Worm (Caenorhabditis elegans): ENCODE measurements around the gene arl-6.

arl-6 gene

DNA sequence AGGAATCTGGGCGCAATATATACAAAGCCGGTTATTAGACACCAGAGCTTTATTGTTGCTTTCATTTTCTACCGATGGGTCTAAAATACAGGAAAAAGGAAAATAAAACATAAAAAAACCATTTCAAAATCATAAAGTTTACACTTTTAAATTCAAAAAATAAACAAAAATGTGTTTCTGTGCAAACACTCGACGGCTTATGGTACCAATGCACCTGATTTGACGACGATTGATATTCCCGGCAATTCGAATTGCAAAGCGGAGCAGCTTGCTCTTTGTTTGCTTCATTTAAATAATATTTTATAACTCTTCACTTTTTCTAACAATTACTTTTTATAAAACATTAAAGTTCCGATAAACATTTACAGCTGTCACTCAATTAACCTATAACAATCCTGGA, 35.5 kb upstream of the arl-6 start, which contains the start of gene F26A1.1:
TSS of gene F26A1.1 (plus strand) at position 369 of the 400 bp plus-strand sequence.
- TF ChIP-seq tbx-11 (GFP tag; IDR thresholded peaks at IDR 0.05) (no peak), ets-7 (tag; optimal IDR thresholded peaks at IDR 0.05) (no peak), aly-1 (tag; optimal IDR thresholded peaks at IDR 0.05) (no peak), ceh-36 (tag; optimal IDR thresholded peaks at IDR 0.05) (no peak), B0310.2 (tag; optimal IDR thresholded peaks at IDR 0.05) (no peak), ama-1 (optimal IDR thresholded peaks at IDR 0.05) (no peak), flt-1 (GFP tag; IDR thresholded peaks at IDR 0.05) (no peak), sea-1 (GFP tag; conservative IDR thresholded peaks at IDR 0.05) (no peak), ceh-13 (GFP tag; optimal IDR thresholded peaks at IDR 0.05) (no peak), pes-1 (GFP tag; IDR thresholded peaks at IDR 0.05) (no peak), tra-4 (tag; optimal IDR thresholded peaks at IDR 0.05) (no peak), scrt-1 (GFP tag; IDR thresholded peaks at IDR 0.05) (no peak), hnd-1 (tag; optimal IDR thresholded peaks at IDR 0.05) (no peak)

DNA sequence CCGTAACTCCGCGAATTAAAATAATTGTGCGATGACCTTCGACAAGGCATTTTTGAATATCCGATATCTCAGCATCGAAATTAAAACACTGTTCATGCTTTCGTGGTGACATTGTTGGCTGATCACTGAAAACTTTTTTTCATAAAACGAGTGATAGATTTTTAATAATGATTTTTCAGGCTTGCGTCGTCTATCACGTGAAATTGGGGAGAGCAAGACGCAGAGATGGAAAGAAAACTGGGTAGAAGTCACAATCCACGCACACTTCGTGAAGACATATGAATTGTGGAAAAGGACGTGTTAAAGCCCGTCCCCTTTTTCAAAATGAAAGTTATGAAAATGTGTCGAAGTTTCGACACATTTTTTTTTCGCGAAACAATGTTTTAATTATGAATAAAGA, 35.1 kb upstream of the arl-6 start, which contains the start of gene nonu-1:
TSS of gene nonu-1 (minus strand) at position 169 of the 400 bp plus-strand sequence.
- TF ChIP-seq ama-1 (optimal IDR thresholded peaks at IDR 0.05) (no peak), F13C5.2 (tag; optimal IDR thresholded peaks at IDR 0.05) (no peak), hmbx-1 (tag; optimal IDR thresholded peaks at IDR 0.05) (no peak), B0310.2 (tag; optimal IDR thresholded peaks at IDR 0.05) (no peak), ets-7 (tag; optimal IDR thresholded peaks at IDR 0.05) (no peak)

DNA sequence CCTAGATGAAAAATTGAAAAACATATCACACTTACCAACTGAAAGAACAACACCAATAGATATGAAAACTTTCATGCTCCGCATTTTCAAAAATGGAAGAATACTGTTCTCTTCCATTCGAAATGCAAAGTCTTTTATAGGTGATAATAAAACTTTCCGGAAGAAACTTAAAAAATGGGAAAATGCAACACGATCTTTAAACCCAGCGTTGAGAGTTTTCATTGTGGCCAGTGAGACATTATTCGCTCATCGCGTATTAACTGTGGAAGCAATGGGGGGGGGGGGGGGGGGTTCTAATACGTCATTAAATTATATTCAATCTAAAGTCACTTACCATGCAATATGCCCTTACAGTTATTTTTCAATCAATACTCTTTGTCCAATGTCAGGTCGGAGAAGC, 29.7 kb upstream of the arl-6 start, which contains the start of the genes clec-157 and fkh-5:
TSS of gene clec-157 (minus strand) at position 101 of the 400 bp plus-strand sequence.
TSS of gene fkh-5 (plus strand) at position 336 of the 400 bp plus-strand sequence.
- TF ChIP-seq hmg-4 (GFP tag; optimal IDR thresholded peaks at IDR 0.05) (no peak), B0310.2 (tag; optimal IDR thresholded peaks at IDR 0.05) (no peak), tbx-37 (GFP tag; conservative IDR thresholded peaks at IDR 0.05) (no peak), ceh-36 (tag; optimal IDR thresholded peaks at IDR 0.05) (no peak), flt-1 (GFP tag; IDR thresholded peaks at IDR 0.05) (no peak), pes-1 (GFP tag; IDR thresholded peaks at IDR 0.05) (no peak), ets-7 (tag; optimal IDR thresholded peaks at IDR 0.05) (no peak), scrt-1 (GFP tag; IDR thresholded peaks at IDR 0.05) (no peak), F13C5.2 (tag; optimal IDR thresholded peaks at IDR 0.05) (no peak), aly-1 (tag; optimal IDR thresholded peaks at IDR 0.05) (no peak), tbx-11 (GFP tag; IDR thresholded peaks at IDR 0.05) (no peak), ceh-13 (GFP tag; optimal IDR thresholded peaks at IDR 0.05) (no peak), ama-1 (optimal IDR thresholded peaks at IDR 0.05) (no peak), sea-1 (GFP tag; conservative IDR thresholded peaks at IDR 0.05) (no peak)

DNA sequence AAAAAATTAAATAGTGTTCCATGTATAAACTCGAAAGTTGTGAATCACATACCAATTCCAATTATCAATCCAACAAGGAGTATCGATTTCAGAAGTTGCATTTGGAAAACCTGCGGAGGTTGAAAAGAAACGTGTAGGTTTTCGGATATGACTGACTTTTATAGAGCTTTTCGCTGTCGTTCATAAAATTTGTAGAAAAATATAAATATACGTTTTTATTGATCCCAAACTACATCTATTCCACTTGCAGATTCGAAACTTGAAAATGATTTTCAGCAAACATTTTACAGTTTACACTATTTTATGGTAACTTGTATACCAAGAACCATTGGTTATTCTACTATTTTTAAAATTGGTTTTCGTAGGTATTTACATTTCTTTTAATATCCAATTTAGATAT, 27.5 kb upstream of the arl-6 start, which contains the start of gene clec-156:
TSS of gene clec-156 (minus strand) at position 101 of the 400 bp plus-strand sequence.
- TF ChIP-seq hmbx-1 (tag; optimal IDR thresholded peaks at IDR 0.05) (no peak), scrt-1 (GFP tag; IDR thresholded peaks at IDR 0.05) (no peak), hmg-4 (GFP tag; optimal IDR thresholded peaks at IDR 0.05) (no peak), B0310.2 (tag; optimal IDR thresholded peaks at IDR 0.05) (no peak), tra-4 (tag; optimal IDR thresholded peaks at IDR 0.05) (no peak), ets-7 (tag; optimal IDR thresholded peaks at IDR 0.05) (no peak), ceh-36 (tag; optimal IDR thresholded peaks at IDR 0.05) (no peak), sea-1 (GFP tag; conservative IDR thresholded peaks at IDR 0.05) (no peak), tbx-11 (GFP tag; IDR thresholded peaks at IDR 0.05) (no peak), tbx-37 (GFP tag; conservative IDR thresholded peaks at IDR 0.05) (no peak), flt-1 (GFP tag; IDR thresholded peaks at IDR 0.05) (no peak)

DNA sequence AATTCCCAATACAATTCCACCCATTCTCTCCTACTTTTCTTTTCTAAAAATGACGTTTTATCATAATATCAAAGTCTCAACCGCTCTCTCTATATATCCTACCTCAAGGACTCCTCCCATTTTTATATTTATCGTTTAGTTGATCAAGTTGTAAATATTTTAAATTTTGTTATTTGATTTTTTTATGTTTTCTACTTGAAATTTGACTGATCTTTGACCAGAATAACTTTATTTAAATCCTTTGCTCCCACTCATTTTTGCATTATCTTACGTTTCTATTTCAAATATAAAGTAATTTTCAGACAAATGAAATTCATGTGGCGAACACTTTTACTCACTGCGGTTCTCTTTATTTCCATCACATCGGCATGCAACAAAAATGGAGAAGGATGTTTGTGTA, 22.8 kb upstream of the arl-6 start, which contains the start of the genes acbp-7 and F26A1.19:
TSS of gene acbp-7 (plus strand) at position 301 of the 400 bp plus-strand sequence.
TSS of gene F26A1.19 (plus strand) at position 303 of the 400 bp plus-strand sequence.
- no peak for TF ChIP-seq hnd-1 (tag; optimal IDR thresholded peaks at IDR 0.05)
- no peak for TF ChIP-seq ama-1 (optimal IDR thresholded peaks at IDR 0.05)
- no peak for TF ChIP-seq B0310.2 (tag; optimal IDR thresholded peaks at IDR 0.05)
- no peak for TF ChIP-seq tra-4 (tag; optimal IDR thresholded peaks at IDR 0.05)
- TF ChIP-seq hmg-4 (GFP tag; optimal IDR thresholded peaks at IDR 0.05): no peak
- TF ChIP-seq F13C5.2 (tag; optimal IDR thresholded peaks at IDR 0.05): no peak
- no peak for TF ChIP-seq tbx-11 (GFP tag; IDR thresholded peaks at IDR 0.05)
- no peak for TF ChIP-seq scrt-1 (GFP tag; IDR thresholded peaks at IDR 0.05)
- TF ChIP-seq ceh-36 (tag; optimal IDR thresholded peaks at IDR 0.05): no peak
- no peak for TF ChIP-seq hmbx-1 (tag; optimal IDR thresholded peaks at IDR 0.05)
- TF ChIP-seq sea-1 (GFP tag; conservative IDR thresholded peaks at IDR 0.05): no peak
- TF ChIP-seq tbx-37 (GFP tag; conservative IDR thresholded peaks at IDR 0.05): no peak
- TF ChIP-seq pes-1 (GFP tag; IDR thresholded peaks at IDR 0.05): no peak
- TF ChIP-seq ets-7 (tag; optimal IDR thresholded peaks at IDR 0.05): no peak
- no peak for TF ChIP-seq flt-1 (GFP tag; IDR thresholded peaks at IDR 0.05)
- no peak for TF ChIP-seq ceh-13 (GFP tag; optimal IDR thresholded peaks at IDR 0.05)
- no peak for TF ChIP-seq aly-1 (tag; optimal IDR thresholded peaks at IDR 0.05)

DNA sequence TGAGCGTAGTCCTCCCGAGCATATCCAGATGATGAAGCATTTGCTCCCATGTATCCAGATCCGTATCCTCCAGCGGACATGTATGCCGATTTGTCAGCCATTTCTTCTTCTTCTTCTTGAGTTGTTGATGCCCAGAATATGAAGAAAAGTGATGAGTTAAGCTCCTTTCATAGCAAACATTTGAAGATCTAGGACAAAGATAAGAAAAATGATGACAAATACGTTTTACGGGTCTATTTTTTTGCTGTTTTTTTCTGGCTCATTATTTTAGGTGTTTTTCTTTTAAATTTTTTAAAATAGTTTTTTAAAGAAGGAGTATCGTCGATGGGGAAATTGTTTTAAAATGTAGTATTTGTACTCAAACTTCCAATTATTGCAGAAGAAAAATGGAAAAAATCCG, 15.6 kb upstream of the arl-6 start, which contains the start of gene nspd-9:
TSS of gene nspd-9 (minus strand) at position 101 of the 400 bp plus-strand sequence.
- no peak for TF ChIP-seq aly-1 (tag; optimal IDR thresholded peaks at IDR 0.05)
- no peak for TF ChIP-seq ceh-13 (GFP tag; optimal IDR thresholded peaks at IDR 0.05)
- no peak for TF ChIP-seq ets-7 (tag; optimal IDR thresholded peaks at IDR 0.05)
- TF ChIP-seq scrt-1 (GFP tag; IDR thresholded peaks at IDR 0.05): no peak
- TF ChIP-seq F13C5.2 (tag; optimal IDR thresholded peaks at IDR 0.05): no peak
- no peak for TF ChIP-seq hnd-1 (tag; optimal IDR thresholded peaks at IDR 0.05)

DNA sequence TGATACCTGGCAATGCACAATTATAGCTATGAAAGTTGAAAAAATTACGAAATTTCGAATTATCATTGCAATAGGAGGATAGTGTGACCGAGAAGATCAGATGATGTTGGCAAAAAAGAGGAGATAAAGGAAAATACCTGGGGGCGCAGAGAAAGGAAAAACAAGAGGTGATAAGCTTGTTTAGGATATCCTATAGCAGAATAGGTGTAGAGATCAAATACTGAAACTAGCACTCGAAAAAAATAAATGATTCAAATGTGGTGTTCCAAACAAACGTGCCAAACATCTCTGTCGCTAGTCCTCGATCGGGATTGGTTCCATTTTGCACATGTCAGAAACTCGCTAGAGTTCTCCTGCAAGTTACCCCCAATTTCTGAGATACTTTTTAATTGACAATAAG, 14.8 kb upstream of the arl-6 start, which contains the start of gene F26A1.9:
TSS of gene F26A1.9 (minus strand) at position 101 of the 400 bp plus-strand sequence.
- no peak for TF ChIP-seq aly-1 (tag; optimal IDR thresholded peaks at IDR 0.05)
- TF ChIP-seq B0310.2 (tag; optimal IDR thresholded peaks at IDR 0.05): no peak
- TF ChIP-seq tra-4 (tag; optimal IDR thresholded peaks at IDR 0.05): no peak
- no peak for TF ChIP-seq tbx-37 (GFP tag; conservative IDR thresholded peaks at IDR 0.05)
- no peak for TF ChIP-seq ceh-13 (GFP tag; optimal IDR thresholded peaks at IDR 0.05)
- TF ChIP-seq ceh-36 (tag; optimal IDR thresholded peaks at IDR 0.05): no peak
- TF ChIP-seq ets-7 (tag; optimal IDR thresholded peaks at IDR 0.05): no peak
- TF ChIP-seq hmbx-1 (tag; optimal IDR thresholded peaks at IDR 0.05): no peak
- no peak for TF ChIP-seq hmg-4 (GFP tag; optimal IDR thresholded peaks at IDR 0.05)
- TF ChIP-seq F13C5.2 (tag; optimal IDR thresholded peaks at IDR 0.05): no peak
- no peak for TF ChIP-seq flt-1 (GFP tag; IDR thresholded peaks at IDR 0.05)
- TF ChIP-seq scrt-1 (GFP tag; IDR thresholded peaks at IDR 0.05): no peak
- TF ChIP-seq ama-1 (optimal IDR thresholded peaks at IDR 0.05): no peak
- TF ChIP-seq tbx-11 (GFP tag; IDR thresholded peaks at IDR 0.05): no peak
- TF ChIP-seq pes-1 (GFP tag; IDR thresholded peaks at IDR 0.05): no peak
- TF ChIP-seq hnd-1 (tag; optimal IDR thresholded peaks at IDR 0.05): no peak
- TF ChIP-seq sea-1 (GFP tag; conservative IDR thresholded peaks at IDR 0.05): no peak

All from whole organism, early embryonic.